Fruit fly (Drosophila melanogaster) S2 (cell line): ENCODE results near the gene Sap47.

Experiments used
- CG8478 ChIP-seq: fragments of >200 bp; optimal IDR thresholded peaks from 2 replicates; lab custom pipeline; 2018
- CTCF ChIP-seq, 2 experiments: fragments of >200 bp; optimal IDR thresholded peaks; 2 replicates each; lab custom pipeline; 2018

Gene Sap47

DNA sequence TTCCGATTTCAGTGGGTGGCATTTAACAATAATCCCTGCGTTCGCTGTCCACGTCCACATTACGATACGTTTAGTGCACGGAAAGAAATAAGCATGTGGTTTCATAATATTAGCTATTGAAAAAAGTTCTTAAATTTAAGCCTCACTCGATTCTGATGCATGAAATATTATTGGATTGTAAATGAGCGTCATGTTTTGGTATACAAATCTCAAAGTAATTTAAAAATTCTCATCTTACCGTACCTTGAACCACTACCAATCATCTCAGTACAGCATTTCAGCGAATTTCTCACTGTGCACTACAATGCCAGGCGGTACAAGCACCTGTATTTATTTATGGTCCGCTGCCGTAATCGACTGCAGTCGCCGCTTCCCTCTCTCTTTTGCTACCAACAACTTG is 39.3 kb downstream of the Sap47 start:
- TF ChIP-seq CG8478 (no peak), CTCF (optimal IDR thresholded peaks at IDR 0.05; lab: Kevin White, UChicago) (no peak)

DNA sequence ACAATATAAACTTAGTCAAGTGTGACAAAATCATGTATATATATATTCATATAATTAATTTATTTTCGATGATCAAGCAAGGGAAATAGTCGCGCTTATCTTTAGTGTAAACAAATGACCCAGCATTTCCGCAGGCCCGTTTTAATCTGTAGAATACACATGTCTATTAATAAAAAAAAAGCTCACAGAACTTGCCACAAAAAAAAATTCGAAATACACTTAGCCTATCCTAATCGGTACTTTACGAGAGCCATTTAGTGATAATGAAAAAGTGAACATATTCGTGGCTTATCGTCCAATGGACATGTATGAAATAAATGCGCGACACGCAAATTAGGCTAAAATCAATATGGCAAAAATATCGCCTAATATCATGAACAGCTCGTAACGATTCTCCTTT is 40.3 kb downstream of the Sap47 start:
- no peak for TF ChIP-seq CTCF (optimal IDR thresholded peaks at IDR 0.05; lab: Kevin White, UChicago)
- TF ChIP-seq CG8478 = no peak

DNA sequence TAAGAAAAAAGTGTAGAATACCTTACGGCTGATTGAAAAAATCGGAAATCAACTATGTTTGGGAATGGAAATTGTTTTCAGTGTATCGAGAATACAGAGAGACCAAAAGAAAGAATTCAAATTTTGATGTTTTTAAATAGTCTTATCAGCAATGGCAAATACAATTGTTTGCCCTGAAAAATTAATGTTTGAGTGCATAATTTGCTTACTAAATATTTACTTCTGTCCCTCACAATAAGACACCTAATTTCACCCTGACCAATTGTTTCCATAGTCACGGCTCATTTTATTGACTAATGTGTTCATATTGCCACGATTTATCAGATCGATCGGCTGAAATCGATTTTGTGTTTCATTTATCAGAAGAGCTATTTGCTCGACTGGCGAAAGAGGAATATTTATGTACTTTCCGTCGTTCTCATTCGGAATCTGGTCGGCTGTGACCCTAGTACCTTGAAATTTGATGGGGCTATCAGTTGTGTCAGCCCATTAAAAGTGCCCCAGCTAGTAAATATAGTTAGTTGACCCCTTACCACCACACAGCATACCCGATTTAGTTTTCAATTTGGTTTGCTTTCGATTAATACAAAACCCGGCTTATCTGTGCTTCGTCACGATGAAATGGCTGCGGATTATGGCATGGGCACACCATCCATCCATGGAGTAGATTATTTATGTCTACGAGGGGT is 48.8 kb downstream of the Sap47 start:
- TF ChIP-seq CG8478 (no peak), CTCF (optimal IDR thresholded peaks at IDR 0.05; lab: Kevin White, UChicago) (no peak)

dm6 chr3R:15984483-15985118 is 49.7 kb downstream of the Sap47 start:
- TF ChIP-seq CTCF (optimal IDR thresholded peaks at IDR 0.05; lab: Kevin White, UChicago) (no peak), CG8478 (no peak)

DNA sequence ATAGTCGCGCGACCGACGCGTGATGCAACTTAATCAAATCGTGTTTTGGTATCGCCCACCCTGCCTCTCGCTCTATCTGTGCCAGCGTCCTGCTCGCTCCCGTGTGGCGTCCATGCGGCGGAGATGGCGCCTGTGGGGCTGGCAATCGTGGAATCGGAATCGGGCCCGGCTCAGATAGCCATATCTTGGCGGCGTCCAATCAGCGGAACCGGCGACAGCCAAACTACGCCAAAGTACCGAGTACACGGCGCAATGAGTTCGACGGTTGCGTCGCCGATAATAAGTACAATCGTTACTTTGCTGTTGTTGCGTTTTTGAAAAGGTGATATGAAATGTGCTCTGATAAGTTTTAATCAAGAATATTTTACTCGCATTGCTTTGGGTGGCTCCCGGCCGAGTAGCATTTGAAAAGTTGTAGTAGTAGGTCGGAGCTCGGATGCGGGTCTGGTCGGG is 50.9 kb downstream of the Sap47 start, which contains the start of gene srp:
Gene srp, plus strand, starts transcription at position 391 of the 453 bp plus-strand sequence.
- no peak for TF ChIP-seq CTCF (optimal IDR thresholded peaks at IDR 0.05; lab: Kevin White, UChicago)
- TF ChIP-seq CG8478 = no peak

dm6 chr3R:15987064-15987649 is 52.3 kb downstream of the Sap47 start:
- no peak for TF ChIP-seq CTCF (optimal IDR thresholded peaks at IDR 0.05; lab: Kevin White, UChicago)
- no peak for TF ChIP-seq CG8478

dm6 chr3R:15988353-15988752 is 53.5 kb downstream of the Sap47 start:
- TF ChIP-seq CTCF (optimal IDR thresholded peaks at IDR 0.05; lab: Kevin White, UChicago) = no peak
- TF ChIP-seq CG8478 = no peak

dm6 chr3R:15989217-15989921 is 54.5 kb downstream of the Sap47 start:
- no peak for TF ChIP-seq CG8478
- no peak for TF ChIP-seq CTCF (optimal IDR thresholded peaks at IDR 0.05; lab: Kevin White, UChicago)

dm6 chr3R:15991593-15991992 is 56.7 kb downstream of the Sap47 start:
- no peak for TF ChIP-seq CTCF (optimal IDR thresholded peaks at IDR 0.05; lab: Kevin White, UChicago)
- TF ChIP-seq CG8478 = no peak

dm6 chr3R:15993139-15993804 is 58.4 kb downstream of the Sap47 start:
- TF ChIP-seq CG8478 (no peak), CTCF (optimal IDR thresholded peaks at IDR 0.05; lab: Kevin White, UChicago) (no peak)

- TF ChIP-seq CG8478 (no peak), CTCF (optimal IDR thresholded peaks at IDR 0.05; lab: Kevin White, UChicago) (no peak)
Observed at dm6 chr3R:15993815-15994572, 59.1 kb downstream of the Sap47 start.

DNA sequence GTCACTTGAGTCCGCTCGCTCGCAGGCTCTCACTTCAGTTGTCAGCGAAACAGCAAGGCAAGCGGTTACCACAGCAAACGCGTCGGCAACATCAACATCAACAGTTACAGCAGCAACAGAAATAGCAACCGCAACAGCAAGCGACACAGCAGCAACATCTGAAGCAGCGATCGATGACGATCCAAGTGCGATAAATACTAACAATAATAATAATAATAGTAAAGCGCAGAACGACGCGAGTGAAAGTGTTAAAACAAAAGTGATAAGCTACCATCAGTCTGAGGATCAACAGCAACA is 59.6 kb downstream of the Sap47 start:
- no peak for TF ChIP-seq CTCF (optimal IDR thresholded peaks at IDR 0.05; lab: Kevin White, UChicago)
- TF ChIP-seq CG8478 = no peak

- TF ChIP-seq CTCF (optimal IDR thresholded peaks at IDR 0.05; lab: Kevin White, UChicago) (no peak), CG8478 (no peak)
Observed at dm6 chr3R:15998972-15999721, 64.2 kb downstream of the Sap47 start.

- TF ChIP-seq CTCF (optimal IDR thresholded peaks at IDR 0.05; lab: Kevin White, UChicago) (peak; percentile 15 to 53), CG8478 (no peak)
Observed at dm6 chr3R:16004015-16004414, 69.1 kb downstream of the Sap47 start.
